Worm (Caenorhabditis elegans): ENCODE results near the gene fbxb-33.

DNA sequence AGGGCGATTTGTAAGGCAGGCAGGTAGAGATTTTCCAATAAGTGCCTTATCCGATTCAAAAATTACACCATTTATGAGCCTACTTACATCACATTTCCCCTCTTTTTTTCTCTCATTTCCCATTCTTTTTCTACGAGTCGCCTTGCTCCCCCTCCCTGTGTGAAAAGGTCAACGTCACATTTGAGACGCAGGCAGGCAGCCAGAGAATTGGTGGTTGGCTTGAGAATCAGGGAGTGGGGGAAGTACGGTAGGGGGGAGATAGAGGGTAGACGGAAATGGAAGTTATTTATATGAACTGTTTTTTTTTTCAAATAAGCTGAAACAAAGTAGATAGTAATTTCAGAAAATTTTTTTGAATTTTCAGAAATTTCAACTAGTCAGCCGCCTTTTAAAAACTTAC is 30.6 kb upstream of the fbxb-33 start:
- peak; percentile 94 for TF ChIP-seq nfya-1 (tag; optimal IDR thresholded peaks at IDR 0.05)
- TF ChIP-seq ceh-6 (GFP tag; optimal IDR thresholded peaks at IDR 0.05), result no peak
- TF ChIP-seq ref-2 (tag; optimal IDR thresholded peaks at IDR 0.05), result no peak
- no peak for TF ChIP-seq C08G9.2 (tag; optimal IDR thresholded peaks at IDR 0.05)
- TF ChIP-seq pqm-1 (tag; optimal IDR thresholded peaks at IDR 0.05), result no peak
- no peak for TF ChIP-seq pha-4 (tag; optimal IDR thresholded peaks at IDR 0.05)
- no peak for TF ChIP-seq pat-9 (tag; optimal IDR thresholded peaks at IDR 0.05)
- TF ChIP-seq elt-2 (tag; optimal IDR thresholded peaks at IDR 0.05), result no peak
- no peak for TF ChIP-seq C38D4.7 (GFP tag; optimal IDR thresholded peaks at IDR 0.05)
- TF ChIP-seq ahr-1 (tag; optimal IDR thresholded peaks at IDR 0.05), result no peak
- TF ChIP-seq tbx-2 (tag; optimal IDR thresholded peaks at IDR 0.05), result no peak
- TF ChIP-seq ceh-19 (GFP tag; optimal IDR thresholded peaks at IDR 0.05), result no peak
- TF ChIP-seq unc-86 (tag; optimal IDR thresholded peaks at IDR 0.05), result no peak
